Fruit fly (Drosophila melanogaster): Measurements from ENCODE around the gene Ada.

Ada gene

DNA sequence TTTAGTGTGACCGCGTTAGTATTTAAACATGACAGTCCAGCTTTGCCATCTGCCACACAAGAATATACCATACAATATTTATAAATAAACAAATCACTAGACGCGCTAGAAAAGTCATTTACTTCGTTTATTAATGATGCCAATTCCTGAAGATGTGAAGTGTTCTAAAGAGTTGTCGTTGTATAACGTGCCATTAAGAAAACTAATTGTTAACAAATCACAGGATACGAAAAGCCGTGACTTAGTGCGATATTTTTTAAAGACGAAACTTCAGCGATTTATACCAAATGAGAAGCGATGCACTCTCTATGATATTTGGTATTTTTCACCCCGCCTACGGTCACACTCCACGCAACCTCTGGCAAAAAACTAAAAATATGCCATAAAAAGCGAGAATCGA lies 25.5 kb upstream of the Ada start, which contains the start of gene neur (continued):
- TF ChIP-seq Six4 (GFP tag; optimal IDR thresholded peaks at IDR 0.05) = no peak
- TF ChIP-seq ranshi (GFP tag; IDR thresholded peaks at IDR 0.05) = no peak
- peak; percentile 91 for TF ChIP-seq Ets65A (GFP tag)
- no peak for TF ChIP-seq CG10959 (GFP tag; IDR thresholded peaks at IDR 0.05)
- peak; percentile 60; the same call in 1 of the 2 replicates for TF ChIP-seq bbx (GFP tag; IDR thresholded peaks at IDR 0.05; ENCODE audit: partially characterized antibody)
- no peak for TF ChIP-seq al (GFP tag; IDR thresholded peaks at IDR 0.05)
- TF ChIP-seq E2f2 (GFP tag; IDR thresholded peaks at IDR 0.05) = 0 out of 2 replicates have a peak, but pooled peaks have one; percentile 13
- TF ChIP-seq dmrt11E (tag; optimal IDR thresholded peaks at IDR 0.05) = peak; percentile 22
- peak; percentile 9 for TF ChIP-seq nerfin-1 (tag; optimal IDR thresholded peaks at IDR 0.05)
- TF ChIP-seq zfh1 (GFP tag; IDR thresholded peaks at IDR 0.05) = 0 out of 3 replicates have a peak, but pooled peaks have one; percentile 35
- no peak for TF ChIP-seq CG32767 (GFP tag; IDR thresholded peaks at IDR 0.05)
- peak; percentile 24 for TF ChIP-seq CG8290 (GFP tag; optimal IDR thresholded peaks at IDR 0.05)
- peak in 1 of 2 experiments; percentile 1 for TF ChIP-seq CG8290 (tag; optimal IDR thresholded peaks at IDR 0.05)
- peak; percentile 91 for TF ChIP-seq BEAF-32 (GFP tag; optimal IDR thresholded peaks at IDR 0.05)

DNA sequence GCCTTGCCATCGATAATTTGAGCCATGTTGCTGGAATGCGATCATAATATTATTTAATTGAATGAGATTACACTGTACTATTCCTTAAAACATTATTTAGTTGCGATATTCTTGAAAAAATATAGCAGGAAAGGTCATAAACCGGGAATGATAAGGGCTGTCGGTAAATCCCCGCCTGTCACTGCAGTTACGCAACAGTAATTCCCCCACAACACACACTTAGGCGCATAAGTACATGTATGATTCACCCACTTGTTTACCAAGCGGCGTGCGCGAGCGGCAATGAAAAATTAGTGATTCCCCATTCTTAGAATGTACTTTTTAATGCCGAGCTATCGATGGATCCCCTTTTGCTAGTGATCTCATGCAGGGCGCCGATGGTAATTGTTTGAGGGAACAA lies 21.4 kb upstream of the Ada start:
- TF ChIP-seq sisA (GFP tag; IDR thresholded peaks at IDR 0.05) (no peak), Dek (tag; optimal IDR thresholded peaks at IDR 0.05) (no peak), gfzf (GFP tag; optimal IDR thresholded peaks at IDR 0.05) (peak; percentile 11), sc (optimal IDR thresholded peaks at IDR 0.05) (no peak), sc (GFP tag; optimal IDR thresholded peaks at IDR 0.05) (no peak), sd (tag; optimal IDR thresholded peaks at IDR 0.05) (peak; percentile 46), sug (tag; optimal IDR thresholded peaks at IDR 0.05) (peak; percentile 25), Dip3 (GFP tag; optimal IDR thresholded peaks at IDR 0.05) (no peak), z (GFP tag; IDR thresholded peaks at IDR 0.05) (no peak), pros (GFP tag; optimal IDR thresholded peaks at IDR 0.05) (no peak), eve (GFP tag; optimal IDR thresholded peaks at IDR 0.05) (no peak), CG12769 (tag; optimal IDR thresholded peaks at IDR 0.05) (peak; percentile 36), CrebB (tag; optimal IDR thresholded peaks at IDR 0.05) (no peak), CG30403 (GFP tag; optimal IDR thresholded peaks at IDR 0.05) (no peak), CG30431 (GFP tag; optimal IDR thresholded peaks at IDR 0.05) (no peak), mam (GFP tag; optimal IDR thresholded peaks at IDR 0.05) (no peak), CG12942 (GFP tag; optimal IDR thresholded peaks at IDR 0.05) (no peak), CG13123 (GFP tag; optimal IDR thresholded peaks at IDR 0.05) (no peak), tio (GFP tag; optimal IDR thresholded peaks at IDR 0.05) (no peak), CG4617 (GFP tag; optimal IDR thresholded peaks at IDR 0.05; ENCODE audit: borderline replicate concordance) (no peak), pzg (GFP tag; optimal IDR thresholded peaks at IDR 0.05) (no peak), CG6683 (GFP tag; optimal IDR thresholded peaks at IDR 0.05) (no peak), Nf-YB (GFP tag; optimal IDR thresholded peaks at IDR 0.05) (no peak), cg (GFP tag; optimal IDR thresholded peaks at IDR 0.05) (peak; percentile 2), bsh (GFP tag; optimal IDR thresholded peaks at IDR 0.05) (no peak), dmrt11E (tag; optimal IDR thresholded peaks at IDR 0.05) (no peak), CG11456 (GFP tag; IDR thresholded peaks at IDR 0.05) (no peak), BEAF-32 (GFP tag; optimal IDR thresholded peaks at IDR 0.05) (peak; percentile 1), yki (optimal IDR thresholded peaks at IDR 0.05) (no peak), CG34376 (GFP tag; optimal IDR thresholded peaks at IDR 0.05) (peak; percentile 74), Ravus (GFP tag; IDR thresholded peaks at IDR 0.05) (no peak), az2 (GFP tag; optimal IDR thresholded peaks at IDR 0.05) (no peak), Hsf (GFP tag; optimal IDR thresholded peaks at IDR 0.05) (no peak), CG13296 (GFP tag; optimal IDR thresholded peaks at IDR 0.05) (no peak), wek (GFP tag; optimal IDR thresholded peaks at IDR 0.05) (no peak), CG17385 (GFP tag; optimal IDR thresholded peaks at IDR 0.05) (no peak), bab2 (GFP tag; optimal IDR thresholded peaks at IDR 0.05) (no peak), peb (GFP tag; IDR thresholded peaks at IDR 0.05) (no peak), Drgx (GFP tag; IDR thresholded peaks at IDR 0.05) (no peak), CG13287 (GFP tag; IDR thresholded peaks at IDR 0.05; ENCODE audit: partially characterized antibody) (no peak)
